Fruit fly (Drosophila melanogaster): ENCODE results near the gene Axs.

dm6 chrX:16697882-16698571 is 14.3 kb upstream of the Axs start:
- no peak for TF ChIP-seq EcR (GFP tag; optimal IDR thresholded peaks at IDR 0.05)
- no peak for TF ChIP-seq CG15710 (tag; optimal IDR thresholded peaks at IDR 0.05)
- no peak for TF ChIP-seq CG4496 (GFP tag; IDR thresholded peaks at IDR 0.05)
- no peak for TF ChIP-seq rn (GFP tag; IDR thresholded peaks at IDR 0.05)
- TF ChIP-seq Ets98B (GFP tag; IDR thresholded peaks at IDR 0.05): no peak
- TF ChIP-seq CG14655 (GFP tag; optimal IDR thresholded peaks at IDR 0.05): no peak

All from whole organism, pupa.